Worm (Caenorhabditis elegans): ENCODE measurements around the gene abl-1.

- TF ChIP-seq fkh-10 (GFP tag; optimal IDR thresholded peaks at IDR 0.05) = no peak
- no peak for TF ChIP-seq pha-4 (tag; optimal IDR thresholded peaks at IDR 0.05)
- TF ChIP-seq pqm-1 (tag; optimal IDR thresholded peaks at IDR 0.05) = no peak
- no peak for TF ChIP-seq F13H6.1 (tag; optimal IDR thresholded peaks at IDR 0.05)
- TF ChIP-seq pha-2 (tag; optimal IDR thresholded peaks at IDR 0.05) = no peak
- no peak for TF ChIP-seq nfya-1 (tag; optimal IDR thresholded peaks at IDR 0.05)
- TF ChIP-seq gmeb-2 (tag; optimal IDR thresholded peaks at IDR 0.05) = no peak
- no peak for TF ChIP-seq pag-3 (tag; optimal IDR thresholded peaks at IDR 0.05; ENCODE audit: borderline replicate concordance)
- no peak for TF ChIP-seq hlh-30 (tag; optimal IDR thresholded peaks at IDR 0.05; ENCODE audit: insufficient read depth)
- TF ChIP-seq madf-2 (tag; optimal IDR thresholded peaks at IDR 0.05) = no peak
- TF ChIP-seq sox-4 (tag; optimal IDR thresholded peaks at IDR 0.05) = no peak
Observed at ce11 chrX:10609878-10610277, 14.1 kb downstream of the abl-1 start.

Measured in whole organism, late embryonic.